Worm (Caenorhabditis elegans): Measurements from ENCODE around the gene mix-1.

DNA sequence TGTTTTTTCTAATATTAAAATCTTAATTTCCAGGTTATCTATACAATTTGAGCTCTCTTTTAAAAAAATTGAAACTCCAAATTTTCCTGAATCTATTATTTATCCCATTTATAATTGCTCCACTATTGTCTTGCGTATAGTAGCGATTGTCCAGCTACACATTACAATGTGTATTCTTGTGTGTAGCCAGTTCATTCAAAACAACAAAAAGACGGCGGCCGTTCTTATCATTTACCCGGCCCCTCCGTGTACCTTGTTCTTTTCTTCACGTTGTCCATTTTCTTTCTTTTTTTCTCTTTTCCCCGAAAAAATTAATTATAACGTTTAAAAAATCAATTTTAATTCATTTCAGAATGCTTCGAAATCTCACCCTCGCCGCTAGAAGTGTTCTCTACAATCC, 3.4 kb upstream of the mix-1 start, which contains the start of gene ech-4:
- TF ChIP-seq M03D4.4 (tag; optimal IDR thresholded peaks at IDR 0.05) (no peak), nhr-237 (tag; optimal IDR thresholded peaks at IDR 0.05) (no peak), nhr-28 (tag; optimal IDR thresholded peaks at IDR 0.05) (no peak), ham-2 (GFP tag; optimal IDR thresholded peaks at IDR 0.05) (no peak), ztf-11 (tag; optimal IDR thresholded peaks at IDR 0.05) (no peak), sem-2 (GFP tag; optimal IDR thresholded peaks at IDR 0.05) (no peak), unc-39 (tag; optimal IDR thresholded peaks at IDR 0.05) (no peak)
